Worm (Caenorhabditis elegans) whole organism, L1 larva: ENCODE data around the gene otpl-8.
A peak's percentile ranks its signal among the peaks of the same experiment; 100 is the strongest.

ENCODE experiments used
- C04F5.9 ChIP-seq: sonication (generic microtip); optimal IDR thresholded peaks from 2 replicates; lab custom pipeline; 2016; ENCODE audit warnings: missing genetic modification characterization, missing compliant biosample characterization
- C16A3.4 ChIP-seq: fragments of 150-350 bp; optimal IDR thresholded peaks from 2 replicates; lab custom pipeline; 2014; ENCODE audit warnings: missing biosample characterization, missing genetic modification characterization
- F16B12.6 ChIP-seq: fragments of 150-350 bp; optimal IDR thresholded peaks from 2 replicates; lab custom pipeline; 2014; ENCODE audit warnings: missing biosample characterization, missing genetic modification characterization
- alr-1 ChIP-seq: fragments of 200-800 bp; sonication (Bioruptor generic); optimal IDR thresholded peaks from 2 replicates; lab custom pipeline; 2018; ENCODE audit warnings: borderline replicate concordance, mild to moderate bottlenecking, missing genetic modification characterization, missing compliant biosample characterization
- ama-1 ChIP-seq: fragments of 150-350 bp; optimal IDR thresholded peaks from 2 replicates; lab custom pipeline; 2014
- ceh-8 ChIP-seq: fragments of 200-800 bp; sonication (Bioruptor generic); optimal IDR thresholded peaks from 2 replicates; lab custom pipeline; 2018; ENCODE audit warnings: mild to moderate bottlenecking, missing genetic modification characterization, moderate library complexity, missing compliant biosample characterization
- ceh-90 ChIP-seq: sonication (generic microtip); optimal IDR thresholded peaks from 2 replicates; lab custom pipeline; 2016; ENCODE audit warnings: missing genetic modification characterization, missing compliant biosample characterization
- ces-1 ChIP-seq: fragments of 150-350 bp; optimal IDR thresholded peaks from 2 replicates; lab custom pipeline; 2014; ENCODE audit warnings: missing biosample characterization, missing genetic modification reagents, missing genetic modification characterization
- efl-1 ChIP-seq, 4 experiments: fragments of 150-350 bp; optimal IDR thresholded peaks in 3 of 4; peaks in 1 of 4; 1 replicate in 1 of 4; 2 replicates in 3 of 4; lab custom pipeline; 2014; ENCODE audit warnings: missing biosample characterization in 2 of 4, missing genetic modification characterization in 2 of 4, missing genetic modification reagents in 2 of 4
- elt-2 ChIP-seq: sonication (generic microtip); optimal IDR thresholded peaks from 2 replicates; lab custom pipeline; 2016; ENCODE audit warnings: missing genetic modification characterization, mild to moderate bottlenecking, inconsistent platforms, missing compliant biosample characterization, missing genetic modification reagents
- ets-5 ChIP-seq: fragments of 200-800 bp; sonication (Bioruptor generic); IDR thresholded peaks from 2 replicates; pipeline ENCODE4 v1.3.6; 2022; ENCODE audit warnings: missing genetic modification characterization, missing compliant biosample characterization
- fkh-10 ChIP-seq: sonication (generic microtip); optimal IDR thresholded peaks from 2 replicates; lab custom pipeline; 2017; ENCODE audit warnings: missing biosample characterization, missing genetic modification reagents, missing genetic modification characterization
- fkh-4 ChIP-seq: sonication (generic microtip); optimal IDR thresholded peaks from 2 replicates; lab custom pipeline; 2016; ENCODE audit warnings: missing compliant biosample characterization, missing genetic modification characterization, borderline replicate concordance
- fkh-8 ChIP-seq: sonication (generic microtip); optimal IDR thresholded peaks from 2 replicates; lab custom pipeline; 2016; ENCODE audit warnings: mild to moderate bottlenecking, missing genetic modification characterization, missing compliant biosample characterization
- fos-1 ChIP-seq: fragments of 150-350 bp; optimal IDR thresholded peaks from 2 replicates; lab custom pipeline; 2014; ENCODE audit warnings: missing biosample characterization, missing genetic modification characterization
- grh-1 ChIP-seq: fragments of 200-800 bp; sonication (Bioruptor generic); IDR thresholded peaks from 2 replicates; pipeline ENCODE4 v1.3.6; 2022; ENCODE audit warnings: missing genetic modification reagents, missing genetic modification characterization, missing compliant biosample characterization
- isw-1 ChIP-seq: fragments of 200-800 bp; sonication (Bioruptor generic); IDR thresholded peaks from 2 replicates; pipeline ENCODE4 v1.3.6; 2022; ENCODE audit warnings: missing genetic modification characterization, missing compliant biosample characterization
- lin-13 ChIP-seq: fragments of 150-350 bp; optimal IDR thresholded peaks from 2 replicates; lab custom pipeline; 2014; ENCODE audit warnings: missing biosample characterization, missing genetic modification reagents, missing genetic modification characterization
- lin-14 ChIP-seq: fragments of 200-800 bp; sonication (Bioruptor generic); optimal IDR thresholded peaks from 2 replicates; lab custom pipeline; 2018; ENCODE audit warnings: mild to moderate bottlenecking, missing genetic modification characterization, moderate library complexity, missing compliant biosample characterization
- lin-15B ChIP-seq: fragments of 150-350 bp; sonication (generic microtip); optimal IDR thresholded peaks from 3 replicates; lab custom pipeline; 2014; ENCODE audit warnings: missing biosample characterization, missing genetic modification characterization
- lsy-2 ChIP-seq, 2 experiments: fragments of 150-350 bp; optimal IDR thresholded peaks; 2 replicates each; lab custom pipeline; 2014; ENCODE audit warnings: missing biosample characterization in 2 of 2, missing genetic modification characterization in 2 of 2
- mab-9 ChIP-seq: fragments of 200-800 bp; sonication (Bioruptor generic); IDR thresholded peaks from 2 replicates; pipeline ENCODE4 v1.3.6; 2022; ENCODE audit warnings: missing genetic modification reagents, missing genetic modification characterization, missing compliant biosample characterization
- mef-2 ChIP-seq: fragments of 150-350 bp; optimal IDR thresholded peaks from 2 replicates; lab custom pipeline; 2014; ENCODE audit warnings: missing biosample characterization, missing genetic modification characterization
- nhr-19 ChIP-seq: fragments of 200-800 bp; sonication (Bioruptor generic); conservative IDR thresholded peaks from 2 replicates; pipeline ENCODE4 v1.3.6; 2022; ENCODE audit warnings: missing genetic modification characterization, missing compliant biosample characterization
- nhr-28 ChIP-seq: fragments of 150-350 bp; optimal IDR thresholded peaks from 2 replicates; lab custom pipeline; 2014; ENCODE audit warnings: missing biosample characterization, missing genetic modification characterization
- nhr-71 ChIP-seq: sonication (generic microtip); optimal IDR thresholded peaks from 2 replicates; lab custom pipeline; 2016; ENCODE audit warnings: mild to moderate bottlenecking, missing genetic modification characterization, moderate library complexity, missing compliant biosample characterization
- nhr-85 ChIP-seq: sonication (generic microtip); peaks from one replicate; lab custom pipeline; 2016; ENCODE audit warnings: missing genetic modification characterization, inconsistent platforms, missing compliant biosample characterization
- rnt-1 ChIP-seq: sonication (generic microtip); optimal IDR thresholded peaks from 2 replicates; lab custom pipeline; 2016; ENCODE audit warnings: mild to moderate bottlenecking, missing genetic modification characterization, moderate library complexity, missing compliant biosample characterization
- skn-1 ChIP-seq: fragments of 150-350 bp; optimal IDR thresholded peaks from 2 replicates; lab custom pipeline; 2014; ENCODE audit warnings: missing biosample characterization, missing genetic modification characterization
- sox-4 ChIP-seq: sonication (generic microtip); optimal IDR thresholded peaks from 2 replicates; lab custom pipeline; 2016; ENCODE audit warnings: missing genetic modification characterization, missing compliant biosample characterization
- sptf-1 ChIP-seq: fragments of 150-350 bp; optimal IDR thresholded peaks from 2 replicates; lab custom pipeline; 2014; ENCODE audit warnings: missing biosample characterization, missing genetic modification characterization
- vab-15 ChIP-seq: sonication (generic microtip); optimal IDR thresholded peaks from 2 replicates; lab custom pipeline; 2017; ENCODE audit warnings: missing genotype, mild to moderate bottlenecking, missing genetic modification characterization, missing compliant biosample characterization
- zip-4 ChIP-seq: fragments of 200-800 bp; sonication (Bioruptor generic); optimal IDR thresholded peaks from 2 replicates; lab custom pipeline; 2018; ENCODE audit warnings: mild to moderate bottlenecking, missing genetic modification characterization, moderate library complexity, missing compliant biosample characterization
- ztf-4 ChIP-seq: fragments of 150-350 bp; optimal IDR thresholded peaks from 2 replicates; lab custom pipeline; 2014; ENCODE audit warnings: missing biosample characterization, missing genetic modification characterization

The otpl-8 gene

ce11 chrX:12260381-12260931 is 10.3 kb downstream of the otpl-8 start, which contains the start of gene E01G6.1:
Gene E01G6.1, plus strand, starts transcription at chrX:12260881.
- TF ChIP-seq sox-4 (tag; lab: Kevin White, UChicago) = no peak
- TF ChIP-seq grh-1 = no peak
- TF ChIP-seq nhr-85 = no peak
- no peak for TF ChIP-seq lin-15B
- TF ChIP-seq nhr-19 (GFP tag; lab: Robert Waterston, UW) = no peak
- TF ChIP-seq ets-5 (GFP tag; lab: Robert Waterston, UW) = no peak
- TF ChIP-seq sptf-1 = no peak
- TF ChIP-seq ztf-4 = no peak
- no peak for TF ChIP-seq F16B12.6
- TF ChIP-seq nhr-71 (tag; lab: Kevin White, UChicago) = no peak
- TF ChIP-seq zip-4 (GFP tag; lab: Kevin White, UChicago) = no peak
- no peak for TF ChIP-seq C04F5.9 (tag; lab: Kevin White, UChicago)
- no peak for TF ChIP-seq isw-1

DNA sequence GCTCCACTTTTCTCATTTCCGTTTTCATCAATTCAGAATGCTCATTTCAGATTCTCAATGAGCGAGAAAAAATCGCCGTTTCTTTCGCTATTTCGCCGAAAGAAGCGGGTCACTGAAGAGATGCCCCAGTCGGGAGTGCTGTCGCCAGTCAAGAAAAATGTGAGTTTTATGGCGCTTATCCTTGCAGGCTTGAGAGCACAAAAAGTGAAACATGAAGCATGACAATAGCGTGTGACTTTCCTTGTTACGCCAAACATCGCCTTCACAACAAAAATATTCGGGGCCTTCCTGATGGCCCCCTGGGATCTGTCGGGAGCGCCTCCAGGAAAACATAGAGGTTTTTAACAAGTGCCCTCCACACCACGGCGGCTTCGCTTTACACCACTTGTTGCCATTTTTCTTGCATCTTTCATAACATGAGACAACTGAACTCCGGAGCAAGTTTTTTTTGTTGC is 14.1 kb downstream of the otpl-8 start, which contains the start of gene E01G6.2:
E01G6.2 (plus strand) TSS at position 51 of the 455 bp plus-strand sequence.
- TF ChIP-seq fos-1 (tag; lab: Kevin White, UChicago) (no peak), lin-14 (GFP tag; lab: Kevin White, UChicago) (peak; percentile 65), mab-9 (0 out of 2 replicates have a peak, but pooled peaks have one; percentile 43)
- TF ChIP-seq, all 84 proteins: peak for 2

- TF ChIP-seq fkh-4 (no peak), nhr-19 (GFP tag; lab: Robert Waterston, UW) (no peak), ces-1 (peak; percentile 23), ceh-90 (tag; lab: Kevin White, UChicago) (no peak), fkh-10 (GFP tag; lab: Kevin White, UChicago) (peak; percentile 59)
Measured at ce11 chrX:12252189-12252588, 18.6 kb downstream of the otpl-8 start.

ce11 chrX:12248140-12248539 is 22.6 kb downstream of the otpl-8 start:
- TF ChIP-seq ceh-8 (GFP tag; lab: Kevin White, UChicago) (no peak), lin-14 (GFP tag; lab: Kevin White, UChicago) (peak; percentile 2), rnt-1 (tag; lab: Kevin White, UChicago) (peak; percentile 44)
- TF ChIP-seq, all 84 proteins: peak for 2

DNA sequence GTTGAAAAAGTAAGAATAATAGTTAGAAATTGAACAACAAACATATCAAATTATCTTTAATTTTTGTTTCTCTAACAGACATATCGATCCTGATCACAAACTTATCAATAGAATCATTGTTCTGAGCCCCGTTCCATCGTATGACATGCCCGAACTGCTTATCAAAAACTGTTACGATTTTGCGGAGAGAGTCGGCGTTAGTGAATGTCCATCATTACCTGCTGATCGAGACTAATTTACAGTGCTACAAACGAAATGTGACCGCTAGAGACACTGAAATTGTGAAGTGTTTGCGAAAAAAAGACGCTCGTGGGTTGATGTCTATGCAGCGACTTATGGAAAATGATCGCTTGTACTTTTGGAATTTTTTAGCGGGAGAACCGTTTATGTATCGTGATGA is 27.8 kb downstream of the otpl-8 start:
- TF ChIP-seq lin-13 (GFP tag; lab: Kevin White, UChicago) = no peak
- TF ChIP-seq C16A3.4 = no peak
- TF ChIP-seq fkh-8 (tag; lab: Kevin White, UChicago) = no peak
- TF ChIP-seq mef-2 (tag; lab: Kevin White, UChicago) = no peak
- no peak for TF ChIP-seq skn-1 (tag; lab: Kevin White, UChicago)
- TF ChIP-seq alr-1 (tag; lab: Kevin White, UChicago) = no peak
- no peak for TF ChIP-seq nhr-28 (tag; lab: Kevin White, UChicago)
- no peak for TF ChIP-seq efl-1 (optimal IDR thresholded peaks at IDR 0.05; lab: Kevin White, UChicago)
- no peak for TF ChIP-seq efl-1 (GFP tag; optimal IDR thresholded peaks at IDR 0.05 in 1 of 2; lab: Kevin White, UChicago)
- TF ChIP-seq lsy-2 (tag; optimal IDR thresholded peaks at IDR 0.05; lab: Kevin White, UChicago) = no peak
- TF ChIP-seq vab-15 = no peak

DNA sequence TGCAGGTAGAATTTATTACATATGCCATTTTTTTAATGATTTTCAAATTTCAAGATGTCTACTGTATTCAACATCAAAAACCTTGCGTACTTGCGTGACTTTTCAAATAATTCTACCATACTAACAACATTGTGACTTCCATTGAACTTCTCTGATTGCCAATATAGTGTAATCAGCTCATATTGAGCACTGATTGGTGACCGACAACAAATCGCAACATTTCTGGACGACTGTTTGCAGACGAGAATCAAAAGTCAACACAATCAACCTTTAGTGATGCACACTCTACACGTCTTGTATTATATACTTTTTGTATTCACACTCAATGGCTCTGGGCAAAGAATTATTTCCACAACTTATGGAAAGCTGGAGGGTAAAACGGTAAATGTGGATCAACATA is 29.3 kb downstream of the otpl-8 start, which contains the start of gene cest-3:
cest-3 (plus strand) TSS at position 190 of the 400 bp plus-strand sequence.
- TF ChIP-seq elt-2 (tag; lab: Kevin White, UChicago) (peak; percentile 19), ama-1 (lab: Kevin White, UChicago) (no peak)
